Fruit fly (Drosophila melanogaster) whole organism, prepupa: Measurements from ENCODE around the gene CG31178.

ENCODE experiments used
- CG11902 ChIP-seq: fragments of 200-800 bp; sonication (Bioruptor generic); optimal IDR thresholded peaks from 3 replicates; lab custom pipeline; 2016; ENCODE audit warnings: missing biosample characterization, missing genetic modification characterization
- CG6792 ChIP-seq: fragments of 200-800 bp; sonication (Bioruptor generic); optimal IDR thresholded peaks from 3 replicates; lab custom pipeline; 2016; ENCODE audit warnings: missing biosample characterization, missing genetic modification characterization
- CG8319 ChIP-seq: fragments of 200-800 bp; sonication (Bioruptor generic); optimal IDR thresholded peaks from 3 replicates; lab custom pipeline; 2016; ENCODE audit warnings: missing biosample characterization, missing genetic modification characterization
- eg ChIP-seq: fragments of 200-800 bp; sonication (Bioruptor generic); IDR thresholded peaks from 3 replicates; pipeline ENCODE4 v1.3.6; 2022; ENCODE audit warnings: missing biosample characterization, missing genetic modification characterization
- esn ChIP-seq: fragments of 200-800 bp; sonication (Bioruptor generic); optimal IDR thresholded peaks from 2 replicates; lab custom pipeline; 2016; ENCODE audit warnings: missing biosample characterization, mild to moderate bottlenecking, missing genetic modification characterization, moderate library complexity
- salr ChIP-seq, 2 experiments: fragments of 200-800 bp; sonication (Bioruptor generic); optimal IDR thresholded peaks; 3 replicates each; lab custom pipeline; 2016 to 2018; ENCODE audit warnings: missing biosample characterization in 2 of 2, missing genetic modification characterization in 2 of 2, mild to moderate bottlenecking in 1 of 2

dm6 chr3R:21851592-21852578, 21.7 kb upstream of the CG31178 start:
- TF ChIP-seq eg (no peak), esn (GFP tag; lab: Kevin White, UChicago) (no peak), CG6792 (no peak), salr (GFP tag; optimal IDR thresholded peaks at IDR 0.05; lab: Kevin White, UChicago) (no peak), CG11902 (GFP tag; lab: Kevin White, UChicago) (no peak), CG8319 (GFP tag; lab: Kevin White, UChicago) (no peak)
